Worm (Caenorhabditis elegans) whole organism, early embryonic: ENCODE data around the gene C09G9.1.

Source experiments
- B0310.2 ChIP-seq: sonication (generic microtip); optimal IDR thresholded peaks from 2 replicates; lab custom pipeline; 2016; ENCODE audit warnings: mild to moderate bottlenecking, missing genetic modification characterization, missing compliant biosample characterization
- ama-1 ChIP-seq: fragments of 150-350 bp; optimal IDR thresholded peaks from 2 replicates; lab custom pipeline; 2014
- ceh-13 ChIP-seq: fragments of 200-800 bp; sonication (Bioruptor generic); optimal IDR thresholded peaks from 2 replicates; lab custom pipeline; 2018; ENCODE audit warnings: mild to moderate bottlenecking, missing genetic modification characterization, missing compliant biosample characterization
- ceh-36 ChIP-seq: sonication (generic microtip); optimal IDR thresholded peaks from 2 replicates; lab custom pipeline; 2016; ENCODE audit warnings: missing genetic modification characterization, inconsistent platforms, missing compliant biosample characterization
- flt-1 ChIP-seq: fragments of 200-800 bp; sonication (Bioruptor generic); IDR thresholded peaks from 2 replicates; pipeline ENCODE4 v1.3.6; 2022; ENCODE audit warnings: missing genetic modification characterization, missing compliant biosample characterization
- hmbx-1 ChIP-seq: sonication (generic microtip); optimal IDR thresholded peaks from 2 replicates; lab custom pipeline; 2016; ENCODE audit warnings: mild to moderate bottlenecking, missing genetic modification characterization, missing compliant biosample characterization
- hnd-1 ChIP-seq: sonication (generic microtip); optimal IDR thresholded peaks from 2 replicates; lab custom pipeline; 2016; ENCODE audit warnings: missing genetic modification characterization, missing compliant biosample characterization
- pes-1 ChIP-seq: fragments of 200-800 bp; sonication (Bioruptor generic); IDR thresholded peaks from 2 replicates; pipeline ENCODE4 v1.3.6; 2022; ENCODE audit warnings: missing genetic modification reagents, missing genetic modification characterization, missing compliant biosample characterization
- scrt-1 ChIP-seq: fragments of 200-800 bp; sonication (Bioruptor generic); IDR thresholded peaks from 2 replicates; pipeline ENCODE4 v1.3.6; 2022; ENCODE audit warnings: missing genetic modification characterization, missing compliant biosample characterization
- sea-1 ChIP-seq: fragments of 200-800 bp; sonication (Bioruptor generic); conservative IDR thresholded peaks from 2 replicates; pipeline ENCODE4 v1.3.6; 2022; ENCODE audit warnings: missing genetic modification characterization, missing compliant biosample characterization
- tbx-11 ChIP-seq: fragments of 200-800 bp; sonication (Bioruptor generic); IDR thresholded peaks from 2 replicates; pipeline ENCODE4 v1.3.6; 2022; ENCODE audit warnings: missing genetic modification characterization, missing compliant biosample characterization
- tbx-37 ChIP-seq: fragments of 200-800 bp; sonication (Bioruptor generic); conservative IDR thresholded peaks from 2 replicates; pipeline ENCODE4 v1.3.6; 2022; ENCODE audit warnings: missing genetic modification reagents, missing genetic modification characterization, missing compliant biosample characterization
- tra-4 ChIP-seq: sonication (generic microtip); optimal IDR thresholded peaks from 2 replicates; lab custom pipeline; 2017; ENCODE audit warnings: missing genetic modification characterization, missing compliant biosample characterization

DNA sequence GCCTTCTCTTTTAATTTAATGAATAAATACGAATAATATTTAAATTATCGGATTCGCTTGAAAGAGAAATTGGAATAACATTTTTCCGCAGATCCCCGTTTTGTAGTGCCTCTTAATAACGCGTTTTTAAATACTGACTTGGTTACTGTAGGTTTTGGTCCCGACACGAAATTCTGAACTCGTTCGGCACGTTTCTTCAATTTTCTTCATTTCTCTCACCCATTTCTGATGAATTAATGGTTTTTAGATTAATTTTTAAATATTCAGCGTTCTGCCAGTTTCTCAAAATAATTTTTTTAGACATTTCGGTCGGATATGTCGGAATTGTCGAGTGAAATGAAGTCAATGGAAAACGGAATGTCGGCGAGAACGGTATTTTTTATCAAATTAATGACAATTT, 36.1 kb upstream of the C09G9.1 start, which contains the start of gene C27B7.5:
- TF ChIP-seq scrt-1 (GFP tag; lab: Robert Waterston, UW) (no peak), B0310.2 (tag; lab: Kevin White, UChicago) (no peak), ceh-13 (no peak), hmbx-1 (tag; lab: Kevin White, UChicago) (no peak), ama-1 (lab: Kevin White, UChicago) (no peak), tra-4 (no peak), flt-1 (GFP tag; lab: Robert Waterston, UW) (no peak), pes-1 (GFP tag; lab: Robert Waterston, UW) (no peak), tbx-11 (GFP tag; lab: Robert Waterston, UW) (no peak), sea-1 (GFP tag; lab: Robert Waterston, UW) (no peak), hnd-1 (tag; lab: Kevin White, UChicago) (no peak), ceh-36 (no peak), tbx-37 (GFP tag; lab: Robert Waterston, UW) (no peak)
